Fruit fly (Drosophila melanogaster) whole organism, embryonic: ENCODE results near the gene GCS2beta.

Experiments used
- ATbp ChIP-seq: fragments of 200-800 bp; sonication (Bioruptor generic); optimal IDR thresholded peaks from 2 replicates; lab custom pipeline; 2017; ENCODE audit warnings: missing biosample characterization, mild to moderate bottlenecking, missing genetic modification characterization, missing genetic modification reagents
- Aef1 ChIP-seq: fragments of 200-800 bp; sonication (Bioruptor generic); IDR thresholded peaks from 3 replicates; pipeline ENCODE4 v1.3.6; 2022; ENCODE audit warnings: missing biosample characterization, missing genetic modification characterization
- Atf6 ChIP-seq: fragments of 200-800 bp; sonication (Bioruptor generic); IDR thresholded peaks from 2 replicates; pipeline ENCODE4 v1.3.6; 2022; ENCODE audit warnings: missing biosample characterization, missing genetic modification characterization
- C15 ChIP-seq: fragments of 200-800 bp; sonication (Bioruptor generic); IDR thresholded peaks from 3 replicates; pipeline ENCODE4 v1.3.6; 2022; ENCODE audit warnings: missing biosample characterization, missing genetic modification characterization
- CG10274 ChIP-seq: fragments of 200-800 bp; sonication (Bioruptor generic); optimal IDR thresholded peaks from 3 replicates; lab custom pipeline; 2017; ENCODE audit warnings: missing biosample characterization, mild to moderate bottlenecking, missing genetic modification characterization
- CG11456 ChIP-seq: fragments of 200-800 bp; sonication (Bioruptor generic); IDR thresholded peaks from 3 replicates; pipeline ENCODE4 v1.3.6; 2022; ENCODE audit warnings: missing biosample characterization, missing genetic modification characterization
- CG11696 ChIP-seq: fragments of 200-800 bp; sonication (Bioruptor generic); IDR thresholded peaks from 2 replicates; pipeline ENCODE4 v1.3.6; 2022; ENCODE audit warnings: missing biosample characterization, missing genetic modification characterization
- CG12071 ChIP-seq: fragments of 200-800 bp; sonication (Bioruptor generic); optimal IDR thresholded peaks from 3 replicates; lab custom pipeline; 2018; ENCODE audit warnings: missing biosample characterization, mild to moderate bottlenecking, missing genetic modification characterization
- CG12104 ChIP-seq: fragments of 200-800 bp; sonication (Bioruptor generic); optimal IDR thresholded peaks from 3 replicates; lab custom pipeline; 2016; ENCODE audit warnings: missing biosample characterization, missing genetic modification characterization
- CG13775 ChIP-seq: fragments of 200-800 bp; sonication (Bioruptor generic); optimal IDR thresholded peaks from 3 replicates; lab custom pipeline; 2017; ENCODE audit warnings: missing biosample characterization, mild to moderate bottlenecking, missing genetic modification characterization
- CG1792 ChIP-seq: fragments of 200-800 bp; sonication (Bioruptor generic); optimal IDR thresholded peaks from 2 replicates; lab custom pipeline; 2016; ENCODE audit warnings: missing biosample characterization, missing genetic modification characterization
- CG18599 ChIP-seq: fragments of 200-800 bp; sonication (Bioruptor generic); optimal IDR thresholded peaks from 3 replicates; lab custom pipeline; 2017; ENCODE audit warnings: missing biosample characterization, missing genetic modification characterization, mild to moderate bottlenecking, moderate library complexity, missing genetic modification reagents
- CG30020 ChIP-seq: fragments of 200-800 bp; optimal IDR thresholded peaks from 2 replicates; lab custom pipeline; 2019; ENCODE audit warnings: missing biosample characterization, mild to moderate bottlenecking, missing genetic modification characterization, moderate library complexity
- CG31224 ChIP-seq: fragments of 200-800 bp; sonication (Bioruptor generic); IDR thresholded peaks from 2 replicates; pipeline ENCODE4 v1.3.6; 2022; ENCODE audit warnings: missing biosample characterization, missing genetic modification characterization
- CG3281 ChIP-seq: fragments of 200-800 bp; sonication (Bioruptor generic); optimal IDR thresholded peaks from 3 replicates; lab custom pipeline; 2017; ENCODE audit warnings: missing biosample characterization, mild to moderate bottlenecking, missing genetic modification characterization
- CG3407 ChIP-seq: fragments of 200-800 bp; sonication (Bioruptor generic); optimal IDR thresholded peaks from 2 replicates; lab custom pipeline; 2018; ENCODE audit warnings: missing biosample characterization, mild to moderate bottlenecking, missing genetic modification characterization
- CG34224 ChIP-seq: fragments of 200-800 bp; sonication (Bioruptor generic); IDR thresholded peaks from 3 replicates; pipeline ENCODE4 v1.3.6; 2022; ENCODE audit warnings: missing biosample characterization, missing genetic modification characterization; ENCODE audit not compliant: partially characterized antibody
- CG3995 ChIP-seq: fragments of 200-800 bp; sonication (Bioruptor generic); optimal IDR thresholded peaks from 3 replicates; lab custom pipeline; 2016; ENCODE audit warnings: missing biosample characterization, missing genetic modification characterization
- CG4617 ChIP-seq: fragments of 200-800 bp; sonication (Bioruptor generic); optimal IDR thresholded peaks from 3 replicates; lab custom pipeline; 2016; ENCODE audit warnings: missing biosample characterization, missing genetic modification characterization, borderline replicate concordance
- CG4707 ChIP-seq: fragments of 200-800 bp; sonication (Bioruptor generic); optimal IDR thresholded peaks from 2 replicates; lab custom pipeline; 2018; ENCODE audit warnings: missing biosample characterization, mild to moderate bottlenecking, missing genetic modification characterization, moderate library complexity
- CG6654 ChIP-seq: fragments of 200-800 bp; sonication (Bioruptor generic); optimal IDR thresholded peaks from 2 replicates; lab custom pipeline; 2017; ENCODE audit warnings: missing biosample characterization, mild to moderate bottlenecking, missing genetic modification characterization
- CG8281 ChIP-seq: fragments of 200-800 bp; sonication (Bioruptor generic); optimal IDR thresholded peaks from 2 replicates; lab custom pipeline; 2018; ENCODE audit warnings: missing biosample characterization, mild to moderate bottlenecking, missing genetic modification characterization, moderate library complexity
- Hr3 ChIP-seq: fragments of 200-800 bp; sonication (Bioruptor generic); optimal IDR thresholded peaks from 3 replicates; lab custom pipeline; 2016; ENCODE audit warnings: missing biosample characterization, missing genetic modification characterization
- Med ChIP-seq: fragments of 200-800 bp; sonication (Bioruptor generic); peaks from one replicate; lab custom pipeline; 2016; ENCODE audit warnings: missing biosample characterization, missing genetic modification characterization, mild to moderate bottlenecking, inconsistent platforms, moderate library complexity
- Meics ChIP-seq: fragments of 200-800 bp; sonication (Bioruptor generic); optimal IDR thresholded peaks from 2 replicates; lab custom pipeline; 2017; ENCODE audit warnings: missing biosample characterization, mild to moderate bottlenecking, missing genetic modification characterization
- Nf-YB ChIP-seq: fragments of 200-800 bp; sonication (Bioruptor generic); optimal IDR thresholded peaks from 3 replicates; lab custom pipeline; 2019; ENCODE audit warnings: missing biosample characterization, mild to moderate bottlenecking, missing genetic modification characterization, moderate library complexity
- Oli ChIP-seq: fragments of 200-800 bp; sonication (Bioruptor generic); optimal IDR thresholded peaks from 2 replicates; lab custom pipeline; 2018; ENCODE audit warnings: missing biosample characterization, mild to moderate bottlenecking, missing genetic modification characterization, moderate library complexity
- Pdp1 ChIP-seq, 2 experiments: fragments of 200-800 bp; sonication (Bioruptor generic); optimal IDR thresholded peaks; 3 replicates each; lab custom pipeline; 2016; ENCODE audit warnings: missing biosample characterization in 2 of 2, missing genetic modification characterization in 2 of 2, mild to moderate bottlenecking in 1 of 2, moderate library complexity in 1 of 2
- Rfx ChIP-seq: fragments of 200-800 bp; sonication (Bioruptor generic); IDR thresholded peaks from 2 replicates; pipeline ENCODE4 v1.3.6; 2022; ENCODE audit warnings: missing biosample characterization, missing genetic modification characterization
- Side ChIP-seq: fragments of 200-800 bp; sonication (Bioruptor generic); optimal IDR thresholded peaks from 2 replicates; lab custom pipeline; 2016; ENCODE audit warnings: missing biosample characterization, missing genetic modification characterization
- Six4 ChIP-seq: fragments of 200-800 bp; sonication (Bioruptor generic); optimal IDR thresholded peaks from 2 replicates; lab custom pipeline; 2016; ENCODE audit warnings: missing biosample characterization, missing genetic modification characterization
- Trl ChIP-seq, 3 experiments: fragments of >200 bp in 2 of 3; fragments of 200-800 bp in 1 of 3; sonication (Bioruptor generic) in 1 of 3; optimal IDR thresholded peaks; 2 replicates in 1 of 3; 3 replicates in 2 of 3; lab custom pipeline; 2016 to 2017; ENCODE audit warnings: missing biosample characterization in 1 of 3, missing genetic modification characterization in 1 of 3
- Xbp1 ChIP-seq: fragments of 200-800 bp; sonication (Bioruptor generic); optimal IDR thresholded peaks from 3 replicates; lab custom pipeline; 2016; ENCODE audit warnings: missing biosample characterization, mild to moderate bottlenecking, missing genetic modification characterization
- caup ChIP-seq: fragments of 200-800 bp; sonication (Bioruptor generic); optimal IDR thresholded peaks from 3 replicates; lab custom pipeline; 2017; ENCODE audit warnings: missing biosample characterization, mild to moderate bottlenecking, missing genetic modification characterization, moderate library complexity; ENCODE audit not compliant: severe bottlenecking
- chif ChIP-seq, 2 experiments: fragments of 200-800 bp; sonication (Bioruptor generic); optimal IDR thresholded peaks; 3 replicates each; lab custom pipeline; 2016; ENCODE audit warnings: missing biosample characterization in 2 of 2, missing genetic modification characterization in 2 of 2
- dysf ChIP-seq: fragments of 200-800 bp; sonication (Bioruptor generic); IDR thresholded peaks from 3 replicates; pipeline ENCODE4 v1.3.6; 2022; ENCODE audit warnings: missing biosample characterization, missing genetic modification characterization
- ems ChIP-seq: fragments of 200-800 bp; sonication (Bioruptor generic); optimal IDR thresholded peaks from 3 replicates; lab custom pipeline; 2016; ENCODE audit warnings: missing biosample characterization, missing genetic modification characterization
- h ChIP-seq: fragments of >200 bp; optimal IDR thresholded peaks from 2 replicates; lab custom pipeline; 2017
- hth ChIP-seq: fragments of >200 bp; optimal IDR thresholded peaks from 2 replicates; lab custom pipeline; 2017; ENCODE audit warnings: inconsistent platforms
- ken ChIP-seq: fragments of 200-800 bp; sonication (Bioruptor generic); IDR thresholded peaks from 3 replicates; pipeline ENCODE4 v1.3.6; 2022; ENCODE audit warnings: missing biosample characterization, missing genetic modification characterization
- knrl ChIP-seq: fragments of 200-800 bp; sonication (Bioruptor generic); IDR thresholded peaks from 3 replicates; pipeline ENCODE4 v1.3.6; 2022; ENCODE audit warnings: missing biosample characterization, missing genetic modification characterization; ENCODE audit not compliant: partially characterized antibody
- lola ChIP-seq, 3 experiments: fragments of >200 bp in 2 of 3; fragments of 200-800 bp in 1 of 3; sonication (Bioruptor generic) in 1 of 3; optimal IDR thresholded peaks; 2 replicates each; lab custom pipeline; 2017 to 2019; ENCODE audit warnings: missing biosample characterization in 3 of 3, missing genetic modification characterization in 3 of 3, mild to moderate bottlenecking in 1 of 3, moderate library complexity in 1 of 3
- salm ChIP-seq: fragments of 200-800 bp; sonication (Bioruptor generic); optimal IDR thresholded peaks from 2 replicates; lab custom pipeline; 2018; ENCODE audit warnings: missing biosample characterization, mild to moderate bottlenecking, missing genetic modification characterization
- sc ChIP-seq, 3 experiments: fragments of >200 bp in 2 of 3; fragments of 200-800 bp in 1 of 3; sonication (Bioruptor generic) in 1 of 3; optimal IDR thresholded peaks; 2 replicates in 2 of 3; 3 replicates in 1 of 3; lab custom pipeline; 2017; ENCODE audit warnings: mild to moderate bottlenecking in 1 of 3, missing biosample characterization in 1 of 3, missing genetic modification characterization in 1 of 3, missing genetic modification reagents in 1 of 3
- seq ChIP-seq: fragments of 200-800 bp; sonication (Bioruptor generic); IDR thresholded peaks from 2 replicates; pipeline ENCODE4 v1.3.6; 2022; ENCODE audit warnings: missing biosample characterization, missing genetic modification characterization
- tap ChIP-seq: fragments of 200-800 bp; optimal IDR thresholded peaks from 3 replicates; lab custom pipeline; 2019; ENCODE audit warnings: missing biosample characterization, mild to moderate bottlenecking, missing genetic modification characterization, moderate library complexity
- zfh1 ChIP-seq: fragments of 200-800 bp; sonication (Bioruptor generic); IDR thresholded peaks from 3 replicates; pipeline ENCODE4 v1.3.6; 2022; ENCODE audit warnings: missing biosample characterization, missing genetic modification characterization

The GCS2beta gene

dm6 chr2L:17450505-17451415, 33.3 kb downstream of the GCS2beta start (continued):
- TF ChIP-seq CG8281 (tag; lab: Kevin White, UChicago), result peak; percentile 21
- no peak for TF ChIP-seq CG30020 (tag; lab: Kevin White, UChicago)
- 0 out of 2 replicates have a peak, but pooled peaks have one; percentile 36 for TF ChIP-seq CG11696
- no peak for TF ChIP-seq knrl
- peak; percentile 33 for TF ChIP-seq CG3407
- peak; percentile 20 for TF ChIP-seq Nf-YB
- TF ChIP-seq Med (GFP tag; lab: Kevin White, UChicago), result peak; percentile 88
- TF ChIP-seq CG34224 (GFP tag; lab: Robert Waterston, UW), result no peak; the same call in 2 of the 3 replicates
- TF ChIP-seq C15 (GFP tag; lab: Robert Waterston, UW), result no peak
- TF ChIP-seq Atf6, result peak; percentile 72
- TF ChIP-seq CG6654 (GFP tag; lab: Kevin White, UChicago), result no peak
- TF ChIP-seq Side (GFP tag; lab: Kevin White, UChicago), result peak; percentile 24
- peak; percentile 46; the same call in 1 of the 3 replicates for TF ChIP-seq ken (GFP tag; lab: Robert Waterston, UW)
- TF ChIP-seq CG3995, result peak; percentile 14
- TF ChIP-seq hth, result no peak
- TF ChIP-seq CG4617 (GFP tag; lab: Kevin White, UChicago), result peak; percentile 8
- no peak for TF ChIP-seq CG4707 (GFP tag; lab: Kevin White, UChicago)
- peak; percentile 67; the same call in 2 of the 3 replicates for TF ChIP-seq CG11456 (GFP tag; lab: Robert Waterston, UW)
- peak; percentile 73 for TF ChIP-seq caup (GFP tag; lab: Kevin White, UChicago)
- TF ChIP-seq CG1792, result no peak
- TF ChIP-seq lola (GFP tag; optimal IDR thresholded peaks at IDR 0.05; lab: Kevin White, UChicago), result no peak
- TF ChIP-seq Oli (tag; lab: Kevin White, UChicago), result peak; percentile 72
- 0 out of 2 replicates have a peak, but pooled peaks have one; percentile 43 for TF ChIP-seq seq
- peak; percentile 71 for TF ChIP-seq CG3281 (GFP tag; lab: Kevin White, UChicago)
- TF ChIP-seq CG13775 (GFP tag; lab: Kevin White, UChicago), result no peak
- peak; percentile 40 for TF ChIP-seq Hr3 (GFP tag; lab: Kevin White, UChicago)
- no peak for TF ChIP-seq salm (tag; lab: Kevin White, UChicago)
- no peak for TF ChIP-seq ems (GFP tag; lab: Kevin White, UChicago)
- peak; percentile 17 for TF ChIP-seq Six4 (GFP tag; lab: Kevin White, UChicago)
- no peak for TF ChIP-seq chif (GFP tag; optimal IDR thresholded peaks at IDR 0.05; lab: Kevin White, UChicago)
- TF ChIP-seq tap (tag; lab: Kevin White, UChicago), result peak; percentile 60
- peak; percentile 72 for TF ChIP-seq Rfx (GFP tag; lab: Robert Waterston, UW)
- TF ChIP-seq zfh1 (GFP tag; lab: Robert Waterston, UW), result no peak
- TF ChIP-seq Trl (optimal IDR thresholded peaks at IDR 0.05; lab: Kevin White, UChicago), result peak in 1 of 2 experiments; percentile 25
- TF ChIP-seq Trl (GFP tag; optimal IDR thresholded peaks at IDR 0.05; lab: Kevin White, UChicago), result peak; percentile 51
- TF ChIP-seq Xbp1 (GFP tag; lab: Kevin White, UChicago), result peak; percentile 65
- TF ChIP-seq Aef1 (GFP tag; lab: Robert Waterston, UW), result no peak
- peak; percentile 69; the same call in 2 of the 3 replicates for TF ChIP-seq dysf (GFP tag; lab: Robert Waterston, UW)
- no peak for TF ChIP-seq CG31224 (GFP tag; lab: Robert Waterston, UW)
- peak; percentile 72 for TF ChIP-seq CG18599 (GFP tag; lab: Kevin White, UChicago)
- TF ChIP-seq CG12071 (GFP tag; lab: Kevin White, UChicago), result peak; percentile 35
- TF ChIP-seq sc (optimal IDR thresholded peaks at IDR 0.05; lab: Kevin White, UChicago), result no peak
- peak; percentile 28 for TF ChIP-seq sc (GFP tag; optimal IDR thresholded peaks at IDR 0.05; lab: Kevin White, UChicago)
- TF ChIP-seq Pdp1 (GFP tag; optimal IDR thresholded peaks at IDR 0.05; lab: Kevin White, UChicago), result peak; percentile 9 to 53
- peak; percentile 41 for TF ChIP-seq ATbp (GFP tag; lab: Kevin White, UChicago)
- TF ChIP-seq CG12104 (GFP tag; lab: Kevin White, UChicago), result peak; percentile 40
- TF ChIP-seq CG10274 (GFP tag; lab: Kevin White, UChicago), result no peak
- TF ChIP-seq h, result no peak
- peak; percentile 79 for TF ChIP-seq Meics (GFP tag; lab: Kevin White, UChicago)
